Fruit fly (Drosophila melanogaster): ENCODE results near the gene cdm.

cdm gene

dm6 chr3R:18198518-18199118, 15.3 kb upstream of the cdm start (continued):
- TF ChIP-seq CG7556 (GFP tag; optimal IDR thresholded peaks at IDR 0.05) (peak; percentile 35), eyg (GFP tag; optimal IDR thresholded peaks at IDR 0.05) (peak; percentile 27), CG8478 (optimal IDR thresholded peaks at IDR 0.05) (no peak), ro (GFP tag; IDR thresholded peaks at IDR 0.05) (no peak), CG14441 (GFP tag; IDR thresholded peaks at IDR 0.05) (no peak), CG7928 (GFP tag; optimal IDR thresholded peaks at IDR 0.05) (no peak), nerfin-1 (tag; optimal IDR thresholded peaks at IDR 0.05) (peak; percentile 71), her (GFP tag; optimal IDR thresholded peaks at IDR 0.05) (peak; percentile 18), CG6272 (GFP tag; IDR thresholded peaks at IDR 0.05) (no peak), Aef1 (GFP tag; IDR thresholded peaks at IDR 0.05) (no peak), Fer1 (GFP tag; optimal IDR thresholded peaks at IDR 0.05) (peak; percentile 83), Hr39 (optimal IDR thresholded peaks at IDR 0.05) (no peak), tio (GFP tag; optimal IDR thresholded peaks at IDR 0.05) (no peak), D19A (tag; optimal IDR thresholded peaks at IDR 0.05) (peak; percentile 20), CG7839 (tag; optimal IDR thresholded peaks at IDR 0.05) (no peak), CG11247 (GFP tag; IDR thresholded peaks at IDR 0.05) (no peak), eve (GFP tag; optimal IDR thresholded peaks at IDR 0.05) (no peak), CG9215 (GFP tag; IDR thresholded peaks at IDR 0.05) (no peak), pan (optimal IDR thresholded peaks at IDR 0.05) (no peak), pan (GFP tag; optimal IDR thresholded peaks at IDR 0.05 in 1 of 2, IDR thresholded peaks at IDR 0.05 in 1 of 2) (no peak), amos (GFP tag; IDR thresholded peaks at IDR 0.05; ENCODE audit: partially characterized antibody) (no peak), CG13775 (GFP tag; optimal IDR thresholded peaks at IDR 0.05) (no peak), sisA (GFP tag; IDR thresholded peaks at IDR 0.05) (no peak), ato (GFP tag; IDR thresholded peaks at IDR 0.05; ENCODE audit: partially characterized antibody) (no peak), CG10147 (GFP tag; optimal IDR thresholded peaks at IDR 0.05) (no peak), CG17361 (GFP tag; IDR thresholded peaks at IDR 0.05) (no peak), insv (GFP tag; optimal IDR thresholded peaks at IDR 0.05) (no peak), CG12236 (GFP tag; optimal IDR thresholded peaks at IDR 0.05) (peak; percentile 22), CG13624 (GFP tag; optimal IDR thresholded peaks at IDR 0.05) (peak; percentile 41), CG1529 (GFP tag; optimal IDR thresholded peaks at IDR 0.05) (no peak), luna (GFP tag; optimal IDR thresholded peaks at IDR 0.05) (no peak), CG7987 (GFP tag; optimal IDR thresholded peaks at IDR 0.05) (peak; percentile 76), lola (GFP tag; optimal IDR thresholded peaks at IDR 0.05) (peak in 1 of 3 experiments; percentile 19), CG15601 (tag; optimal IDR thresholded peaks at IDR 0.05) (peak; percentile 39), vvl (GFP tag; IDR thresholded peaks at IDR 0.05) (no peak), CrebB (tag; optimal IDR thresholded peaks at IDR 0.05) (peak; percentile 77), Lhr (GFP tag; optimal IDR thresholded peaks at IDR 0.05) (no peak), CG10274 (GFP tag; optimal IDR thresholded peaks at IDR 0.05) (no peak), CG11695 (GFP tag; IDR thresholded peaks at IDR 0.05) (no peak), danr (GFP tag; IDR thresholded peaks at IDR 0.05) (no peak), CG18262 (tag; optimal IDR thresholded peaks at IDR 0.05) (peak; percentile 36), ac (GFP tag; optimal IDR thresholded peaks at IDR 0.05) (peak; percentile 61), HmgD (GFP tag; optimal IDR thresholded peaks at IDR 0.05) (no peak), HLH54F (GFP tag; optimal IDR thresholded peaks at IDR 0.05) (peak; percentile 32), crc (GFP tag; optimal IDR thresholded peaks at IDR 0.05) (no peak), nau (GFP tag; optimal IDR thresholded peaks at IDR 0.05) (peak; percentile 72), Optix (GFP tag; IDR thresholded peaks at IDR 0.05) (no peak), CG4282 (GFP tag; optimal IDR thresholded peaks at IDR 0.05) (no peak), Camta (GFP tag; optimal IDR thresholded peaks at IDR 0.05) (peak; percentile 20), wek (GFP tag; optimal IDR thresholded peaks at IDR 0.05) (peak; percentile 82), Dip3 (GFP tag; optimal IDR thresholded peaks at IDR 0.05) (no peak), CG18011 (GFP tag; optimal IDR thresholded peaks at IDR 0.05) (no peak)
